Worm (Caenorhabditis elegans) whole organism, mixed stage, embryonic: Measurements from ENCODE around the gene sars-1.

ENCODE experiments used
- ces-1 ChIP-seq: fragments of 150-350 bp; optimal IDR thresholded peaks from 2 replicates; lab custom pipeline; 2014; ENCODE audit warnings: missing biosample characterization, missing genetic modification reagents, missing genetic modification characterization
- elt-1 ChIP-seq: sonication (generic microtip); optimal IDR thresholded peaks from 2 replicates; lab custom pipeline; 2017; ENCODE audit warnings: missing genetic modification characterization, mild to moderate bottlenecking, missing compliant biosample characterization, antibody characterized with exemption, moderate library complexity, borderline replicate concordance; ENCODE audit not compliant: insufficient read depth
- elt-3 ChIP-seq: fragments of 150-350 bp; optimal IDR thresholded peaks from 2 replicates; lab custom pipeline; 2014; ENCODE audit warnings: missing biosample characterization, missing genetic modification characterization
- lsy-2 ChIP-seq: fragments of 150-350 bp; optimal IDR thresholded peaks from 2 replicates; lab custom pipeline; 2014; ENCODE audit warnings: missing biosample characterization, missing genetic modification characterization
- nhr-12 ChIP-seq: fragments of 150-350 bp; optimal IDR thresholded peaks from 2 replicates; lab custom pipeline; 2014; ENCODE audit warnings: missing biosample characterization, missing genetic modification characterization
- nhr-237 ChIP-seq: fragments of 150-350 bp; optimal IDR thresholded peaks from 2 replicates; lab custom pipeline; 2014; ENCODE audit warnings: missing biosample characterization, missing genetic modification characterization
- nhr-76 ChIP-seq: sonication (generic microtip); optimal IDR thresholded peaks from 2 replicates; lab custom pipeline; 2017; ENCODE audit warnings: missing biosample characterization, missing genetic modification characterization
- pha-4 ChIP-seq: fragments of 150-350 bp; optimal IDR thresholded peaks from 2 replicates; lab custom pipeline; 2018; ENCODE audit warnings: missing biosample characterization, missing genetic modification reagents, missing genetic modification characterization
- snpc-4 ChIP-seq: fragments of 150-350 bp; optimal IDR thresholded peaks from 2 replicates; lab custom pipeline; 2014; ENCODE audit warnings: missing biosample characterization, missing genetic modification characterization
- unc-120 ChIP-seq: sonication (generic microtip); optimal IDR thresholded peaks from 2 replicates; lab custom pipeline; 2017; ENCODE audit warnings: missing genetic modification characterization, missing compliant biosample characterization; ENCODE audit not compliant: poor library complexity, severe bottlenecking
- unc-39 ChIP-seq: fragments of 150-350 bp; optimal IDR thresholded peaks from 2 replicates; lab custom pipeline; 2014; ENCODE audit warnings: missing biosample characterization, missing genetic modification characterization
- ztf-11 ChIP-seq: fragments of 150-350 bp; optimal IDR thresholded peaks from 2 replicates; lab custom pipeline; 2014; ENCODE audit warnings: missing biosample characterization, missing genetic modification characterization

DNA sequence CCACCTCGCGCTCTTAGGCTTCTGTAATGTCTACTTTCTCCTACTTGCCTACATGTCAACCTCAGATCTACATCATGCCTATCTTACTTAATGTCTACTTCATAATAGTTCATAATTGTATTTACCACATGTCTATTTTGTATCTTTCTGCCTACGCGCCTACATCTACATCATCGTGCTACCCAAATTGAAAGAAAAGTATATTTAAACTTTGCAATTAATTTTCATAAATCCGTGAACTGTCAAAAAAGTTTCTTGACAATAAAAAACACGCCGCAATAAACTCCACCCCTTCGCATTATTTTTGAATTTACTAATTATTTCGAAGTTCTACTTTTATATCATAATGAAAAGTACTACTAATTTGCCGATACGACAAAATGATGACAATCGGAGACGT, 19.5 kb downstream of the sars-1 start, which contains the start of gene F44D12.8:
- TF ChIP-seq pha-4: no peak
- no peak for TF ChIP-seq snpc-4 (tag; lab: Kevin White, UChicago)
- no peak for TF ChIP-seq lsy-2 (tag; lab: Kevin White, UChicago)
- TF ChIP-seq nhr-76 (tag; lab: Kevin White, UChicago): no peak
- no peak for TF ChIP-seq ces-1 (GFP tag; lab: Kevin White, UChicago)
- TF ChIP-seq ztf-11: no peak
- no peak for TF ChIP-seq elt-1 (tag; lab: Kevin White, UChicago)
- TF ChIP-seq elt-3 (tag; lab: Kevin White, UChicago): no peak
- no peak for TF ChIP-seq nhr-237 (tag; lab: Kevin White, UChicago)
- no peak for TF ChIP-seq unc-120 (tag; lab: Kevin White, UChicago)
- no peak for TF ChIP-seq nhr-12 (tag; lab: Kevin White, UChicago)
- no peak for TF ChIP-seq unc-39 (tag; lab: Kevin White, UChicago)
